Fruit fly (Drosophila melanogaster) whole organism, wandering third instar larva: ENCODE results near the gene CG46303.

Experiments used
- Abd-B ChIP-seq: fragments of >200 bp; optimal IDR thresholded peaks from 2 replicates; lab custom pipeline; 2017; ENCODE audit warnings: missing biosample characterization, missing genetic modification characterization
- Dfd ChIP-seq: fragments of >200 bp; optimal IDR thresholded peaks from 2 replicates; lab custom pipeline; 2017; ENCODE audit warnings: missing biosample characterization, missing genetic modification characterization
- Hr78 ChIP-seq: fragments of >200 bp; optimal IDR thresholded peaks from 2 replicates; lab custom pipeline; 2017; ENCODE audit warnings: missing biosample characterization, missing genetic modification characterization
- Hr83 ChIP-seq: fragments of 200-300 bp; sonication (Bioruptor generic); optimal IDR thresholded peaks from 2 replicates; lab custom pipeline; 2016; ENCODE audit warnings: missing biosample characterization, mild to moderate bottlenecking, missing genetic modification characterization, moderate library complexity; ENCODE audit not compliant: poor library complexity, severe bottlenecking
- N ChIP-seq: fragments of >200 bp; optimal IDR thresholded peaks from 2 replicates; lab custom pipeline; 2018; ENCODE audit warnings: missing biosample characterization, missing external identifiers, missing genetic modification characterization
- Sp1 ChIP-seq: fragments of 200-800 bp; sonication (Bioruptor generic); optimal IDR thresholded peaks from 3 replicates; lab custom pipeline; 2019; ENCODE audit warnings: missing biosample characterization, mild to moderate bottlenecking, missing genetic modification characterization, moderate library complexity
- Vsx2 ChIP-seq: fragments of 200-300, 225-300 bp; sonication (Bioruptor generic); optimal IDR thresholded peaks from 2 replicates; lab custom pipeline; 2018; ENCODE audit warnings: missing biosample characterization, missing genetic modification characterization; ENCODE audit not compliant: partially characterized antibody
- ey ChIP-seq: fragments of 200-800 bp; sonication (Bioruptor generic); optimal IDR thresholded peaks from 2 replicates; lab custom pipeline; 2016; ENCODE audit warnings: missing biosample characterization, missing genetic modification characterization
- foxo ChIP-seq, 2 experiments: fragments of 200-800 bp; sonication (Bioruptor generic); optimal IDR thresholded peaks; 2 replicates in 1 of 2; 3 replicates in 1 of 2; lab custom pipeline; 2016 to 2017; ENCODE audit warnings: missing biosample characterization in 2 of 2, missing genetic modification characterization in 2 of 2
- h ChIP-seq: fragments of 200-800 bp; sonication (Bioruptor generic); optimal IDR thresholded peaks from 3 replicates; lab custom pipeline; 2016; ENCODE audit warnings: missing biosample characterization, mild to moderate bottlenecking, missing genetic modification characterization
- pan ChIP-seq: fragments of >200 bp; optimal IDR thresholded peaks from 2 replicates; lab custom pipeline; 2017

- TF ChIP-seq Hr78 (GFP tag; lab: Kevin White, UChicago) = no peak
- TF ChIP-seq pan = no peak
- no peak for TF ChIP-seq foxo (GFP tag; optimal IDR thresholded peaks at IDR 0.05; lab: Kevin White, UChicago)
- no peak for TF ChIP-seq h
- TF ChIP-seq Vsx2 = no peak
- TF ChIP-seq Abd-B (GFP tag; lab: Kevin White, UChicago) = no peak
- TF ChIP-seq N (GFP tag; lab: Kevin White, UChicago) = no peak
- TF ChIP-seq ey (GFP tag; lab: Kevin White, UChicago) = no peak
- no peak for TF ChIP-seq Sp1 (GFP tag; lab: Kevin White, UChicago)
- no peak for TF ChIP-seq Dfd (GFP tag; lab: Kevin White, UChicago)
- no peak for TF ChIP-seq Hr83 (GFP tag; lab: Kevin White, UChicago)
These were observed 21.7 kb downstream of the CG46303 start for dm6 chr3R:5843516-5843915.
